Worm (Caenorhabditis elegans): ENCODE measurements around the gene nhr-179.

DNA sequence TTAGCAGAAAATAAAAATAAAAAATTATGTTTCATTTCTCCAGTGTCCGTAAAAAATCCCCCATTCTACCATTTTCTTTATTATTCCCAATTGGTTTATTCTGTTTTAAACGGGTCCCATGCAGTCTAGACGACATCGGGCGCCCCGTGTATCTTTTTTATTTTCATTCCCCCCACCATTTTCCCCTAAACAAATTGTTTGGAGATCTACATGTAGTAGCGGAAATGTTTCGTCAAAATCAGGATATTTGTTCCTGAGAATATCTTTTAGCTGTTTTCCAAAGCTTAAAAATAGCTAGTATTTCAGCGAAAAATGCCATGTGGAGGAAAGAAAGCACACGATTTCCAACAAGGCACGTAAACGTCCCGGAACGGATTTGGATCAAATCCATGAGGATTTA is 30.5 kb downstream of the nhr-179 start, which contains the start of gene F16B4.5:
- TF ChIP-seq W03F9.2 (tag; optimal IDR thresholded peaks at IDR 0.05) (no peak), him-1 (tag; optimal IDR thresholded peaks at IDR 0.05) (no peak)

All from whole organism, L4/young adult.